Fruit fly (Drosophila melanogaster): ENCODE data around the gene Gr10a.

Gene Gr10a

DNA sequence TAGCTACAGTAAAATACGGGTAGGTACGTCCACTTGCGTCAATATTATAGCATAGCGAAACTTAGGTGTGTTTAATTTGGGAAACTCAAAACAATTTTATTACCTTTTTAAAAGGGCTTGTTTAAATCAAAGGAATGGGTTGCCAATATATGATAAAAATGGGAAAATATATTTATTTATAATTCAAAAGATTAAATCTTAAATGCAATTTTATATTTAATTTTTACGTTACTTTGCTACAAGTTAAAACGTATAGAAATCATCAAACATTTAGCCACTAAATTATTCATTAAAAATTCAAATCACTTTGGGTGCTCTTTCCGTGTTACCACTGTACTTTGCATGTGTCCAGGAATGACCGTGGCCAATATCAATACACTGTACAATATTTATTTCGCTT is 23.7 kb upstream of the Gr10a start (continued):
- TF ChIP-seq CG11504 (tag; optimal IDR thresholded peaks at IDR 0.05) (peak; percentile 73), ham (GFP tag; IDR thresholded peaks at IDR 0.05) (no peak), ssp (GFP tag; IDR thresholded peaks at IDR 0.05) (no peak), scrt (GFP tag; optimal IDR thresholded peaks at IDR 0.05) (peak; percentile 18), Sry-β (GFP tag; optimal IDR thresholded peaks at IDR 0.05) (no peak), Atf3 (GFP tag; optimal IDR thresholded peaks at IDR 0.05) (no peak), lab (GFP tag; optimal IDR thresholded peaks at IDR 0.05) (peak; percentile 38), br (optimal IDR thresholded peaks at IDR 0.05) (no peak), CG13424 (tag; optimal IDR thresholded peaks at IDR 0.05) (peak; percentile 54), tx (GFP tag; optimal IDR thresholded peaks at IDR 0.05) (no peak), CG1647 (GFP tag; optimal IDR thresholded peaks at IDR 0.05) (no peak), ap (GFP tag; IDR thresholded peaks at IDR 0.05) (no peak), Meics (GFP tag; optimal IDR thresholded peaks at IDR 0.05) (peak; percentile 58), CG10654 (GFP tag; optimal IDR thresholded peaks at IDR 0.05) (no peak), CG8924 (tag; optimal IDR thresholded peaks at IDR 0.05) (peak; percentile 47), sug (tag; optimal IDR thresholded peaks at IDR 0.05) (peak; percentile 30), disco-r (GFP tag; optimal IDR thresholded peaks at IDR 0.05) (no peak), zen2 (GFP tag; IDR thresholded peaks at IDR 0.05; ENCODE audit: partially characterized antibody) (no peak), kni (GFP tag; optimal IDR thresholded peaks at IDR 0.05) (no peak), D (optimal IDR thresholded peaks at IDR 0.05) (no peak), D (GFP tag; optimal IDR thresholded peaks at IDR 0.05) (no peak), Elba2 (GFP tag; optimal IDR thresholded peaks at IDR 0.05) (no peak), HLH4C (GFP tag; IDR thresholded peaks at IDR 0.05; ENCODE audit: partially characterized antibody) (no peak), CG4424 (GFP tag; optimal IDR thresholded peaks at IDR 0.05) (peak; percentile 11), vnd (GFP tag; IDR thresholded peaks at IDR 0.05; ENCODE audit: partially characterized antibody) (no peak), usp (GFP tag; optimal IDR thresholded peaks at IDR 0.05) (no peak), CG17361 (GFP tag; IDR thresholded peaks at IDR 0.05) (peak; percentile 48; the same call in 1 of the 3 replicates), CG32532 (GFP tag; IDR thresholded peaks at IDR 0.05) (no peak), twi (tag; optimal IDR thresholded peaks at IDR 0.05) (no peak), CG13123 (GFP tag; optimal IDR thresholded peaks at IDR 0.05) (no peak), CG17385 (GFP tag; optimal IDR thresholded peaks at IDR 0.05) (peak; percentile 47), lilli (GFP tag; optimal IDR thresholded peaks at IDR 0.05) (peak; percentile 19), gfzf (GFP tag; optimal IDR thresholded peaks at IDR 0.05) (no peak), CG12219 (GFP tag; optimal IDR thresholded peaks at IDR 0.05) (no peak), tll (GFP tag; optimal IDR thresholded peaks at IDR 0.05) (no peak), Drgx (GFP tag; IDR thresholded peaks at IDR 0.05) (no peak), onecut (GFP tag; IDR thresholded peaks at IDR 0.05) (no peak), jumu (GFP tag; optimal IDR thresholded peaks at IDR 0.05) (no peak), fd96Cb (tag; optimal IDR thresholded peaks at IDR 0.05) (peak; percentile 11), lmd (GFP tag; IDR thresholded peaks at IDR 0.05) (peak; percentile 45), CG7271 (tag; optimal IDR thresholded peaks at IDR 0.05) (no peak), CG8388 (GFP tag; optimal IDR thresholded peaks at IDR 0.05) (peak; percentile 18), H2.0 (GFP tag; IDR thresholded peaks at IDR 0.05) (no peak), grau (tag; optimal IDR thresholded peaks at IDR 0.05) (peak; percentile 85), Nf-YA (GFP tag; IDR thresholded peaks at IDR 0.05) (no peak), D19A (tag; optimal IDR thresholded peaks at IDR 0.05) (peak; percentile 15), CG2875 (GFP tag; optimal IDR thresholded peaks at IDR 0.05) (no peak), ATbp (GFP tag; optimal IDR thresholded peaks at IDR 0.05) (no peak), grn (GFP tag; optimal IDR thresholded peaks at IDR 0.05) (no peak), pros (GFP tag; optimal IDR thresholded peaks at IDR 0.05) (no peak), exex (tag; optimal IDR thresholded peaks at IDR 0.05) (no peak), CG17186 (GFP tag; optimal IDR thresholded peaks at IDR 0.05) (no peak)
